Worm (Caenorhabditis elegans): ENCODE results near the gene K07D4.2.

DNA sequence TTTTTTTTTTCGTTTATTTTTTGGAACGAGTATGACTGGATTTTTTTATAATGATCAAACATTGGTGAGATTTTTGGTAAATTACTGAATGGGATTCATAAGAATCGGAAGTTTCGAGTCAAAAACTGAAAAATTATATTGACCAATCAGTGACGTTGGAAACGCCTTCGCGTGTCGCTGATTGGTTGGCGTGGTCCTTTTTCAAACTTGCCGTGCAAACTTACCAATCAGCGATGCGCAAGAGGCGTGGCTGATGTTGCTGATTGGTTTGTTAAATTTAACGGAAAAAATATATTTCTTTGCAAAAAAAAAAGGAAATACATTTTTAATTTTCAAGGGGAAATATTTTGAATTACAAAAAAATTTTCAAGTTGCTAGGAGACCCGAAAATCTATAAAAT lies 29.4 kb upstream of the K07D4.2 start:
- no peak for TF ChIP-seq ztf-11 (tag; optimal IDR thresholded peaks at IDR 0.05)
- TF ChIP-seq lin-13 (tag; optimal IDR thresholded peaks at IDR 0.05): no peak
- TF ChIP-seq mep-1 (tag; optimal IDR thresholded peaks at IDR 0.05): no peak
- TF ChIP-seq ces-1 (GFP tag; optimal IDR thresholded peaks at IDR 0.05): no peak
- TF ChIP-seq flh-1 (GFP tag; optimal IDR thresholded peaks at IDR 0.05): no peak
- no peak for TF ChIP-seq nhr-12 (tag; optimal IDR thresholded peaks at IDR 0.05)
- no peak for TF ChIP-seq snpc-4 (tag; optimal IDR thresholded peaks at IDR 0.05)
- no peak for TF ChIP-seq nhr-28 (tag; optimal IDR thresholded peaks at IDR 0.05)
- no peak for TF ChIP-seq lsy-2 (tag; optimal IDR thresholded peaks at IDR 0.05)
- no peak for TF ChIP-seq hlh-1 (tag; optimal IDR thresholded peaks at IDR 0.05)
- no peak for TF ChIP-seq elt-3 (tag; optimal IDR thresholded peaks at IDR 0.05)
- no peak for TF ChIP-seq sptf-1 (tag; optimal IDR thresholded peaks at IDR 0.05)
- TF ChIP-seq unc-62 (GFP tag; optimal IDR thresholded peaks at IDR 0.05): no peak
